Worm (Caenorhabditis elegans) whole organism, L4 larva: ENCODE measurements around the gene F41G3.6.

Source experiments
- daf-19 ChIP-seq: fragments of 200-800 bp; sonication (Bioruptor generic); conservative IDR thresholded peaks from 2 replicates; pipeline ENCODE4 v1.3.6; 2022; ENCODE audit warnings: missing genetic modification characterization, missing compliant biosample characterization
- fkh-10 ChIP-seq: fragments of 150-350 bp; optimal IDR thresholded peaks from 2 replicates; lab custom pipeline; 2014; ENCODE audit warnings: missing biosample characterization, missing genetic modification reagents, missing genetic modification characterization
- hlh-30 ChIP-seq: sonication (generic microtip); optimal IDR thresholded peaks from 2 replicates; lab custom pipeline; 2017; ENCODE audit warnings: antibody characterized with exemption, mild to moderate bottlenecking, missing genetic modification characterization, missing compliant biosample characterization; ENCODE audit not compliant: insufficient read depth
- lin-38 ChIP-seq: fragments of 200-800 bp; sonication (Bioruptor generic); IDR thresholded peaks from 2 replicates; pipeline ENCODE4 v1.3.6; 2022; ENCODE audit warnings: missing genetic modification reagents, missing genetic modification characterization, missing compliant biosample characterization
- saeg-2 ChIP-seq: fragments of 200-800 bp; sonication (Bioruptor generic); IDR thresholded peaks from 2 replicates; pipeline ENCODE4 v1.3.6; 2022; ENCODE audit warnings: missing genetic modification reagents, missing genetic modification characterization, missing compliant biosample characterization
- snpc-4 ChIP-seq: fragments of 150-350 bp; optimal IDR thresholded peaks from 2 replicates; lab custom pipeline; 2014; ENCODE audit warnings: missing biosample characterization, missing genetic modification characterization
- unc-130 ChIP-seq: sonication (generic microtip); optimal IDR thresholded peaks from 2 replicates; lab custom pipeline; 2016; ENCODE audit warnings: missing genetic modification reagents, missing genetic modification characterization, missing compliant biosample characterization
- unc-62 ChIP-seq, 3 experiments: fragments of 150-350 bp in 1 of 3; sonication (generic microtip); optimal IDR thresholded peaks in 2 of 3; peaks in 1 of 3; 1 replicate in 1 of 3; 2 replicates in 2 of 3; lab custom pipeline; 2014 to 2017; ENCODE audit warnings: missing biosample characterization in 3 of 3, missing genetic modification characterization in 3 of 3, missing genetic modification reagents in 3 of 3, missing genotype in 1 of 3
- ztf-11 ChIP-seq: fragments of 150-350 bp; optimal IDR thresholded peaks from 2 replicates; lab custom pipeline; 2014; ENCODE audit warnings: missing biosample characterization, missing genetic modification characterization

DNA sequence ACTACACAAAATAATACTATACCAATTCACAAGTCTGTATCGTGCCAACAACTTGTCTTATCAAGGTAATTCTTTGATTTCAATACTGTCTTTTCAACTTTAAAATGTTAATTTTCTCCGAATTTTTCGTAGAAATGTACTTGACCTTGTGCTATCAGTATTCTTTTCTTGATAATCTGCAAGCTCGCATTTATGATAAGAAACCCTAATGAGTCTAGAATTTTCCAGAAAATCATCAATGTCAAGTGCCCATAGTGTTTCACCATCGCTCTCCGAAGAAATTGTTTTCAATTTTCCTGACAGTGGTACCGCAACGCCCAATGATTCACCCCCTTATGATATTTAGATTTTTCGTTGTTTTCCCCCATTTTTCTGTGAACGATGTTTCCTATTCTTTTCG lies 38.5 kb downstream of the F41G3.6 start:
- TF ChIP-seq snpc-4 (tag; lab: Kevin White, UChicago) = no peak
- no peak for TF ChIP-seq fkh-10
- TF ChIP-seq lin-38 = no peak
- no peak for TF ChIP-seq saeg-2 (GFP tag; lab: Robert Waterston, UW)
- TF ChIP-seq unc-130 (GFP tag; lab: Kevin White, UChicago) = no peak
- peak; percentile 18 for TF ChIP-seq hlh-30 (tag; lab: Kevin White, UChicago)
- no peak for TF ChIP-seq ztf-11 (tag; lab: Kevin White, UChicago)
- TF ChIP-seq daf-19 (GFP tag; lab: Robert Waterston, UW) = no peak
- TF ChIP-seq unc-62 (GFP tag; optimal IDR thresholded peaks at IDR 0.05 in 1 of 2; lab: Kevin White, UChicago) = peak in 1 of 2 experiments; percentile 55
- no peak for TF ChIP-seq unc-62 (tag; optimal IDR thresholded peaks at IDR 0.05; lab: Kevin White, UChicago)
